Worm (Caenorhabditis elegans): ENCODE results near the gene C17C3.24.

The C17C3.24 gene

DNA sequence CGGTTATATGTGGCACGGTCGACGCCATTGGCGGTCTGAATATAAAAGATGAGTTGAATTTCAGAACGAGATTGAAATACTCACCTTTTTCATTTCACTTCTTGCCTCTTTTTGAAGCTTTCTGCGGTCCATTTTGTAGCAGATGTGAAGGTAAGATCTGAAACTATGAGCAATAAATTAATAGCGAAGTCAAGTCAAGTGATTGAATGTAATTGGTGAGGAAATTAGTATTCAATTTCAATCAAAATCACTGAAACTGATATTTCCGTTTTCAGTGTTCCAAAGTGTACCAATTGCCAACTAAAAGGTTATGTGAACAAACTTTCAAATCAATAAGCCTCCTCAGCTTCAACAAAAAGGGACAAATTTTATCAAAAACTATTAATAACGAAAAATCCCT lies at the start of gene C17C3.24:
Gene C17C3.24 (minus strand): TSS at position 101 of the 400 bp plus-strand sequence.
- TF ChIP-seq nfya-1 (tag; optimal IDR thresholded peaks at IDR 0.05) (no peak), hlh-13 (GFP tag; optimal IDR thresholded peaks at IDR 0.05) (no peak), gmeb-2 (tag; optimal IDR thresholded peaks at IDR 0.05) (no peak), ceh-22 (tag; optimal IDR thresholded peaks at IDR 0.05) (no peak), pag-3 (tag; optimal IDR thresholded peaks at IDR 0.05; ENCODE audit: borderline replicate concordance) (no peak), sdc-2 (tag; optimal IDR thresholded peaks at IDR 0.05) (no peak)

DNA sequence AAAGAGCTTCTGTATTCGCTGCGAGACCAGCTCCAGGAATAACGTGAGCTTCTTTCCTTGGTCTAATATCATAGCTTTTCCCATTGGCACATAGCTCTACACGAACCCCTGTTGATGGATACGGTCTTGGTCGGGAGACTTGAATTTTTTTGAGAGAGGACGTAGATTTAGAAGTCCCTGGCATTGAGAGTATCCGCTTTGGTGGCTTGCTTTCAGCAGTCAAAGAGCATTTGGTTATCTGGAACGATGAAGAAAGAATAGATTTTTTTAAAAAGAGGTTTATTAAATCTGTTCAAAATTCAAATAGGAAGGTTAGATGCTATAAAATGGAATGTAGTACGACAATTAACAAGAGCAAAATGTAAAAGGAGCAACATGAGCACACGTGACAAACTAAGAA lies 48.1 kb upstream of the C17C3.24 start, which contains the start of gene C17G10.13:
Gene C17G10.13 (minus strand): TSS at position 101 of the 400 bp plus-strand sequence.
- no peak for TF ChIP-seq hlh-6 (tag; optimal IDR thresholded peaks at IDR 0.05)
- TF ChIP-seq pat-9 (tag; optimal IDR thresholded peaks at IDR 0.05): no peak
- no peak for TF ChIP-seq elt-2 (tag; optimal IDR thresholded peaks at IDR 0.05)
- no peak for TF ChIP-seq madf-2 (tag; optimal IDR thresholded peaks at IDR 0.05)
- TF ChIP-seq unc-86 (tag; optimal IDR thresholded peaks at IDR 0.05): no peak
- no peak for TF ChIP-seq syd-9 (tag; optimal IDR thresholded peaks at IDR 0.05)
- TF ChIP-seq ceh-48 (tag; optimal IDR thresholded peaks at IDR 0.05): no peak
- TF ChIP-seq ztf-16 (tag; optimal IDR thresholded peaks at IDR 0.05): no peak
- TF ChIP-seq ceh-19 (GFP tag; optimal IDR thresholded peaks at IDR 0.05): no peak
- TF ChIP-seq fkh-10 (GFP tag; optimal IDR thresholded peaks at IDR 0.05): no peak
- no peak for TF ChIP-seq ceh-30 (tag; optimal IDR thresholded peaks at IDR 0.05)
- TF ChIP-seq lim-6 (tag; optimal IDR thresholded peaks at IDR 0.05): no peak
- no peak for TF ChIP-seq ceh-34 (tag; optimal IDR thresholded peaks at IDR 0.05)
- no peak for TF ChIP-seq C38D4.7 (GFP tag; optimal IDR thresholded peaks at IDR 0.05)
- TF ChIP-seq hlh-30 (tag; optimal IDR thresholded peaks at IDR 0.05; ENCODE audit: insufficient read depth): no peak
- TF ChIP-seq K02D7.2 (tag; optimal IDR thresholded peaks at IDR 0.05): no peak
- no peak for TF ChIP-seq gmeb-2 (tag; optimal IDR thresholded peaks at IDR 0.05)
- TF ChIP-seq hlh-13 (GFP tag; optimal IDR thresholded peaks at IDR 0.05): no peak
- no peak for TF ChIP-seq hlh-8 (tag; optimal IDR thresholded peaks at IDR 0.05)

DNA sequence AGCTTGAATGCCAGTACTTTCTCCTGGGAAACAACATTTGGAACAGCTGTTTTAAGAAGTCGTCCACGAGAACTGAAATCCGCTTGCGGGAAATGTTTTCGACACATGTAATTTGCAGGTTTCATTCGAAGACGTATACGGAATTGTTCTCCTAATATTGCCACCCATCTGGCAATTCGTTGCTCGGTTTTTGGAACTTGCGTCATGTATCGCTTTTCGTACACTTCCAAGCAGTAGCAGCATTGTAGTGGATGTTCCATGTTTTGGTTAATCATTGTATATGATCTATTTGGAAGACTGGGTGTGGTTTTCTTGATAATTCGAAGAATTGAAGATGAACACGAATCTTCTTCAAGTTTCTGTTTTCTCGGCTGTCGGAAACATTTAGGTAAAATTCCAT lies 46.2 kb upstream of the C17C3.24 start:
- TF ChIP-seq ztf-16 (tag; optimal IDR thresholded peaks at IDR 0.05) (no peak), fkh-10 (GFP tag; optimal IDR thresholded peaks at IDR 0.05) (no peak), F13H6.1 (tag; optimal IDR thresholded peaks at IDR 0.05) (no peak), tbx-2 (tag; optimal IDR thresholded peaks at IDR 0.05) (no peak), ahr-1 (tag; optimal IDR thresholded peaks at IDR 0.05) (no peak), dve-1 (tag; optimal IDR thresholded peaks at IDR 0.05) (no peak), ama-1 (optimal IDR thresholded peaks at IDR 0.05) (no peak), pat-9 (tag; optimal IDR thresholded peaks at IDR 0.05) (no peak), ceh-19 (GFP tag; optimal IDR thresholded peaks at IDR 0.05) (no peak), ceh-31 (tag; optimal IDR thresholded peaks at IDR 0.05) (no peak), sdc-2 (tag; optimal IDR thresholded peaks at IDR 0.05) (no peak), zip-5 (tag; optimal IDR thresholded peaks at IDR 0.05) (no peak), nfya-1 (tag; optimal IDR thresholded peaks at IDR 0.05) (no peak), C38D4.7 (GFP tag; optimal IDR thresholded peaks at IDR 0.05) (no peak), hlh-8 (tag; optimal IDR thresholded peaks at IDR 0.05) (no peak), elt-2 (tag; optimal IDR thresholded peaks at IDR 0.05) (no peak), syd-9 (tag; optimal IDR thresholded peaks at IDR 0.05) (no peak), mec-3 (tag; optimal IDR thresholded peaks at IDR 0.05; ENCODE audit: borderline replicate concordance) (no peak), fkh-6 (tag; optimal IDR thresholded peaks at IDR 0.05) (no peak)

DNA sequence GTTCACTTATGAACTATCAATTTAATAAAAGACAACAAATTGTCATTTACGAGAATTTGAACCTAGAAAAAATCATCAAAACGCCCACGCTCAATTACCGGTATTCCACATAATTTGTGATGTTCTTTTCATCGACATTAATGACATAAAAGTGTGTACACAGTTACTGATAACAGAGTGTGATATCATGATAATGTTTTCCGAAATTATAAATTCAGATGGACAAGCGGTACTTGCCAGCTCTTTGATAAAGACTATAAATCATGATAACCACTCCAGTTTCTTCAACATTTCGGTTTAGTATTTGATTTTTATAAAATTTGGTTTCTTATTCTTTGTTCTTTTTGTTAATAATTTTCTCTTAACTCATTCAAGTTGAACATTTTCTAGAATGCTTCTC lies 44.2 kb upstream of the C17C3.24 start, which contains the start of gene lys-8:
Gene lys-8 (plus strand): TSS at position 391 of the 400 bp plus-strand sequence.
- TF ChIP-seq lim-6 (tag; optimal IDR thresholded peaks at IDR 0.05): no peak
- TF ChIP-seq elt-2 (tag; optimal IDR thresholded peaks at IDR 0.05): peak; percentile 98

DNA sequence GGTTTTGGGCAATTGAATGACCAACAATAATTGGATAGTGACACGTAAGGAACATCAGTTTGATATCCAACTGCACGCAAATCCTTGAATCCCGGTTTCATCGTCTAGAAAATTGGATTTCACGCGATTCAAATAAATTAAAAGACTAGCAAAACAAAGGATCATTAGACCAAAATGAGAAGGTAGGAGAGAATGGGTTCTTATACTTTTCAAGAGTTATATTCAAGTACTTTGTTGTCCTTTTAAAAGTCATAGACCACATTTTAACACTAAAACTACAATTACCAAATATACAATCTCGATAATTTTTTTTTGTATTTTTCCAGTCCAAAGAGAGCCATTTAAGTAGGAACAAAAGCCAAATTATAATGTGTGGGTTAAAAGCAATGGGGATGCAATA lies 40.7 kb upstream of the C17C3.24 start, which contains the start of gene T25E4.2:
Gene T25E4.2 (minus strand): TSS at position 101 of the 400 bp plus-strand sequence.
- TF ChIP-seq pqm-1 (tag; optimal IDR thresholded peaks at IDR 0.05) (no peak), zip-5 (tag; optimal IDR thresholded peaks at IDR 0.05) (no peak), ceh-9 (tag; optimal IDR thresholded peaks at IDR 0.05) (no peak), ceh-6 (GFP tag; optimal IDR thresholded peaks at IDR 0.05) (no peak), tbx-2 (tag; optimal IDR thresholded peaks at IDR 0.05) (no peak), npax-4 (tag; optimal IDR thresholded peaks at IDR 0.05) (no peak), pax-1 (tag; optimal IDR thresholded peaks at IDR 0.05) (no peak), nhr-11 (tag; optimal IDR thresholded peaks at IDR 0.05) (no peak), ceh-22 (tag; optimal IDR thresholded peaks at IDR 0.05) (no peak), ztf-16 (tag; optimal IDR thresholded peaks at IDR 0.05) (no peak), hlh-15 (tag; optimal IDR thresholded peaks at IDR 0.05) (no peak), ceh-31 (tag; optimal IDR thresholded peaks at IDR 0.05) (no peak), ceh-18 (tag; optimal IDR thresholded peaks at IDR 0.05) (no peak), Y22D7AL.16 (tag; optimal IDR thresholded peaks at IDR 0.05) (no peak), C38D4.7 (GFP tag; optimal IDR thresholded peaks at IDR 0.05) (no peak)

All from whole organism, late embryonic.